Worm (Caenorhabditis elegans): ENCODE data around the gene arp-6.

Gene arp-6

ce11 chrII:8052172-8052571 lies 15.0 kb upstream of the arp-6 start:
- TF ChIP-seq unc-120 (tag; optimal IDR thresholded peaks at IDR 0.05; ENCODE audit: poor library complexity, severe bottlenecking) (no peak), ces-1 (GFP tag; optimal IDR thresholded peaks at IDR 0.05) (peak; percentile 33), cnd-1 (tag; optimal IDR thresholded peaks at IDR 0.05) (peak; percentile 51)

- TF ChIP-seq drap-1 (GFP tag; optimal IDR thresholded peaks at IDR 0.05) (no peak), tbx-8 (GFP tag; optimal IDR thresholded peaks at IDR 0.05) (no peak), lin-13 (tag; optimal IDR thresholded peaks at IDR 0.05) (no peak), nhr-2 (tag; optimal IDR thresholded peaks at IDR 0.05) (peak; percentile 56), nhr-28 (tag; optimal IDR thresholded peaks at IDR 0.05) (no peak), zip-8 (tag; optimal IDR thresholded peaks at IDR 0.05) (peak; percentile 94), unc-120 (tag; optimal IDR thresholded peaks at IDR 0.05; ENCODE audit: poor library complexity, severe bottlenecking) (no peak), ceh-83 (GFP tag; optimal IDR thresholded peaks at IDR 0.05) (no peak), blmp-1 (tag; optimal IDR thresholded peaks at IDR 0.05) (no peak), flh-1 (GFP tag; optimal IDR thresholded peaks at IDR 0.05) (no peak), nhr-76 (tag; optimal IDR thresholded peaks at IDR 0.05) (no peak), unc-39 (tag; optimal IDR thresholded peaks at IDR 0.05) (no peak), unc-62 (GFP tag; optimal IDR thresholded peaks at IDR 0.05) (no peak), lin-32 (GFP tag; optimal IDR thresholded peaks at IDR 0.05) (no peak)
Measured at ce11 chrII:8051330-8051729, 14.2 kb upstream of the arp-6 start.

- TF ChIP-seq ces-1 (GFP tag; optimal IDR thresholded peaks at IDR 0.05), result no peak
- peak; percentile 41 for TF ChIP-seq elt-1 (tag; optimal IDR thresholded peaks at IDR 0.05; ENCODE audit: borderline replicate concordance, insufficient read depth)
- no peak for TF ChIP-seq lsy-2 (tag; optimal IDR thresholded peaks at IDR 0.05)
- no peak for TF ChIP-seq nhr-237 (tag; optimal IDR thresholded peaks at IDR 0.05)
- TF ChIP-seq lin-13 (tag; optimal IDR thresholded peaks at IDR 0.05), result no peak
- TF ChIP-seq lin-32 (GFP tag; optimal IDR thresholded peaks at IDR 0.05), result no peak
Measured at ce11 chrII:8050477-8050876, 13.3 kb upstream of the arp-6 start, which contains the start of gene mtre-1. mtre-1 (minus strand) TSS chrII:8050577.

- no peak for TF ChIP-seq mab-5 (tag; optimal IDR thresholded peaks at IDR 0.05)
- TF ChIP-seq nhr-237 (tag; optimal IDR thresholded peaks at IDR 0.05), result no peak
- no peak for TF ChIP-seq tbx-8 (GFP tag; optimal IDR thresholded peaks at IDR 0.05)
- no peak for TF ChIP-seq zip-8 (tag; optimal IDR thresholded peaks at IDR 0.05)
- no peak for TF ChIP-seq mep-1 (tag; optimal IDR thresholded peaks at IDR 0.05)
- no peak for TF ChIP-seq nhr-2 (tag; optimal IDR thresholded peaks at IDR 0.05)
- no peak for TF ChIP-seq unc-39 (tag; optimal IDR thresholded peaks at IDR 0.05)
- no peak for TF ChIP-seq nhr-12 (tag; optimal IDR thresholded peaks at IDR 0.05)
- TF ChIP-seq pha-4 (tag; optimal IDR thresholded peaks at IDR 0.05), result no peak
Measured at ce11 chrII:8047264-8047663, 10.1 kb upstream of the arp-6 start, which contains the start of gene apn-1. apn-1 (plus strand) TSS chrII:8047564.

- TF ChIP-seq drap-1 (GFP tag; optimal IDR thresholded peaks at IDR 0.05), result no peak
- no peak for TF ChIP-seq sem-2 (GFP tag; optimal IDR thresholded peaks at IDR 0.05)
- no peak for TF ChIP-seq nhr-12 (tag; optimal IDR thresholded peaks at IDR 0.05)
- TF ChIP-seq cnd-1 (tag; optimal IDR thresholded peaks at IDR 0.05), result no peak
Measured at ce11 chrII:8042289-8042688, 5.1 kb upstream of the arp-6 start, which contains the start of gene T05H10.1. T05H10.1 (plus strand) TSS chrII:8042589.

- TF ChIP-seq ces-1 (GFP tag; optimal IDR thresholded peaks at IDR 0.05) (peak; percentile 88), lsy-2 (tag; optimal IDR thresholded peaks at IDR 0.05) (peak; percentile 33), blmp-1 (tag; optimal IDR thresholded peaks at IDR 0.05) (no peak)
Measured at ce11 chrII:8041642-8042041, 4.5 kb upstream of the arp-6 start.

- no peak for TF ChIP-seq nhr-12 (tag; optimal IDR thresholded peaks at IDR 0.05)
- peak; percentile 59 for TF ChIP-seq mep-1 (tag; optimal IDR thresholded peaks at IDR 0.05)
- TF ChIP-seq ceh-39 (tag; optimal IDR thresholded peaks at IDR 0.05), result peak; percentile 16
- TF ChIP-seq mls-2 (tag; optimal IDR thresholded peaks at IDR 0.05), result no peak
- peak; percentile 90 for TF ChIP-seq lsy-2 (tag; optimal IDR thresholded peaks at IDR 0.05)
- TF ChIP-seq unc-39 (tag; optimal IDR thresholded peaks at IDR 0.05), result no peak
- TF ChIP-seq bed-3 (GFP tag; optimal IDR thresholded peaks at IDR 0.05), result no peak
- no peak for TF ChIP-seq elt-1 (tag; optimal IDR thresholded peaks at IDR 0.05; ENCODE audit: borderline replicate concordance, insufficient read depth)
Measured at ce11 chrII:8039416-8039815, 2.3 kb upstream of the arp-6 start, which contains the start of the genes ubh-4 and algn-6. ubh-4 (minus strand) TSS chrII:8039597. algn-6 (plus strand) TSS chrII:8039802.
